Worm (Caenorhabditis elegans) whole organism, L1 larva: ENCODE results near the gene K08E7.6.

Experiments
- C34B4.2 ChIP-seq: sonication (generic microtip); optimal IDR thresholded peaks from 2 replicates; lab custom pipeline; 2017; ENCODE audit warnings: mild to moderate bottlenecking, missing genetic modification characterization, missing compliant biosample characterization
- F16B12.6 ChIP-seq: fragments of 150-350 bp; optimal IDR thresholded peaks from 2 replicates; lab custom pipeline; 2014; ENCODE audit warnings: missing biosample characterization, missing genetic modification characterization
- Y116A8C.19 ChIP-seq: sonication (generic microtip); optimal IDR thresholded peaks from 2 replicates; lab custom pipeline; 2016; ENCODE audit warnings: missing compliant biosample characterization, missing genetic modification characterization, borderline replicate concordance
- aly-2 ChIP-seq: fragments of 150-350 bp; optimal IDR thresholded peaks from 2 replicates; lab custom pipeline; 2014; ENCODE audit warnings: missing biosample characterization, missing genetic modification characterization
- ama-1 ChIP-seq: fragments of 150-350 bp; optimal IDR thresholded peaks from 2 replicates; lab custom pipeline; 2014
- blmp-1 ChIP-seq: fragments of 150-350 bp; optimal IDR thresholded peaks from 2 replicates; lab custom pipeline; 2014; ENCODE audit warnings: missing biosample characterization, missing genetic modification characterization
- ceh-82 ChIP-seq, 3 experiments: fragments of 150-350 bp in 1 of 3; sonication (generic microtip) in 2 of 3; optimal IDR thresholded peaks; 2 replicates each; lab custom pipeline; 2014 to 2017; ENCODE audit warnings: missing biosample characterization in 3 of 3, missing genetic modification characterization in 3 of 3
- ceh-90 ChIP-seq: sonication (generic microtip); optimal IDR thresholded peaks from 2 replicates; lab custom pipeline; 2016; ENCODE audit warnings: missing genetic modification characterization, missing compliant biosample characterization
- ces-1 ChIP-seq: fragments of 150-350 bp; optimal IDR thresholded peaks from 2 replicates; lab custom pipeline; 2014; ENCODE audit warnings: missing biosample characterization, missing genetic modification reagents, missing genetic modification characterization
- dpl-1 ChIP-seq, 3 experiments: fragments of 150-350 bp in 2 of 3; sonication (generic microtip) in 1 of 3; optimal IDR thresholded peaks; 2 replicates each; lab custom pipeline; 2014 to 2017; ENCODE audit warnings: missing biosample characterization in 3 of 3, missing genetic modification characterization in 3 of 3, missing genetic modification reagents in 3 of 3
- dsc-1 ChIP-seq: sonication (generic microtip); optimal IDR thresholded peaks from 2 replicates; lab custom pipeline; 2016; ENCODE audit warnings: mild to moderate bottlenecking, missing genetic modification characterization, missing compliant biosample characterization
- elt-2 ChIP-seq: sonication (generic microtip); optimal IDR thresholded peaks from 2 replicates; lab custom pipeline; 2016; ENCODE audit warnings: missing genetic modification characterization, mild to moderate bottlenecking, inconsistent platforms, missing compliant biosample characterization, missing genetic modification reagents
- fkh-4 ChIP-seq: sonication (generic microtip); optimal IDR thresholded peaks from 2 replicates; lab custom pipeline; 2016; ENCODE audit warnings: missing compliant biosample characterization, missing genetic modification characterization, borderline replicate concordance
- grh-1 ChIP-seq: fragments of 200-800 bp; sonication (Bioruptor generic); IDR thresholded peaks from 2 replicates; pipeline ENCODE4 v1.3.6; 2022; ENCODE audit warnings: missing genetic modification reagents, missing genetic modification characterization, missing compliant biosample characterization
- hlh-17 ChIP-seq: fragments of 200-800 bp; sonication (Bioruptor generic); optimal IDR thresholded peaks from 2 replicates; lab custom pipeline; 2018; ENCODE audit warnings: missing genetic modification characterization, mild to moderate bottlenecking, missing compliant biosample characterization, moderate library complexity, borderline replicate concordance
- hpl-2 ChIP-seq: fragments of 150-350 bp; optimal IDR thresholded peaks from 2 replicates; lab custom pipeline; 2014; ENCODE audit warnings: missing biosample characterization, missing genetic modification reagents, missing genetic modification characterization
- lin-13 ChIP-seq: fragments of 150-350 bp; optimal IDR thresholded peaks from 2 replicates; lab custom pipeline; 2014; ENCODE audit warnings: missing biosample characterization, missing genetic modification reagents, missing genetic modification characterization
- lin-14 ChIP-seq: fragments of 200-800 bp; sonication (Bioruptor generic); optimal IDR thresholded peaks from 2 replicates; lab custom pipeline; 2018; ENCODE audit warnings: mild to moderate bottlenecking, missing genetic modification characterization, moderate library complexity, missing compliant biosample characterization
- lin-35 ChIP-seq, 2 experiments: fragments of 150-350 bp; optimal IDR thresholded peaks; 2 replicates each; lab custom pipeline; 2014; ENCODE audit warnings: missing biosample characterization in 2 of 2, missing genetic modification characterization in 2 of 2, missing genetic modification reagents in 2 of 2
- lin-39 ChIP-seq: fragments of 150-350 bp; optimal IDR thresholded peaks from 2 replicates; lab custom pipeline; 2014; ENCODE audit warnings: missing biosample characterization, missing genetic modification reagents, missing genetic modification characterization
- mep-1 ChIP-seq: fragments of 150-350 bp; optimal IDR thresholded peaks from 2 replicates; lab custom pipeline; 2014; ENCODE audit warnings: missing biosample characterization, missing genetic modification characterization
- nhr-19 ChIP-seq: fragments of 200-800 bp; sonication (Bioruptor generic); conservative IDR thresholded peaks from 2 replicates; pipeline ENCODE4 v1.3.6; 2022; ENCODE audit warnings: missing genetic modification characterization, missing compliant biosample characterization
- nhr-20 ChIP-seq: sonication (generic microtip); optimal IDR thresholded peaks from 2 replicates; lab custom pipeline; 2016; ENCODE audit warnings: mild to moderate bottlenecking, missing genetic modification characterization, missing compliant biosample characterization
- nhr-237 ChIP-seq: fragments of 150-350 bp; optimal IDR thresholded peaks from 2 replicates; lab custom pipeline; 2014; ENCODE audit warnings: missing biosample characterization, missing genetic modification characterization
- nhr-71 ChIP-seq: sonication (generic microtip); optimal IDR thresholded peaks from 2 replicates; lab custom pipeline; 2016; ENCODE audit warnings: mild to moderate bottlenecking, missing genetic modification characterization, moderate library complexity, missing compliant biosample characterization
- nhr-77 ChIP-seq: fragments of 150-350 bp; optimal IDR thresholded peaks from 2 replicates; lab custom pipeline; 2014; ENCODE audit warnings: missing biosample characterization, missing genetic modification characterization
- nhr-84 ChIP-seq: sonication (generic microtip); optimal IDR thresholded peaks from 2 replicates; lab custom pipeline; 2017; ENCODE audit warnings: missing biosample characterization, missing genetic modification characterization
- nhr-85 ChIP-seq: sonication (generic microtip); peaks from one replicate; lab custom pipeline; 2016; ENCODE audit warnings: missing genetic modification characterization, inconsistent platforms, missing compliant biosample characterization
- nhr-90 ChIP-seq: sonication (generic microtip); optimal IDR thresholded peaks from 2 replicates; lab custom pipeline; 2016; ENCODE audit warnings: mild to moderate bottlenecking, missing genetic modification characterization, missing compliant biosample characterization; ENCODE audit not compliant: poor library complexity
- pqm-1 ChIP-seq: sonication (generic microtip); optimal IDR thresholded peaks from 3 replicates; lab custom pipeline; 2017; ENCODE audit warnings: missing biosample characterization, missing genetic modification characterization
- rnt-1 ChIP-seq: sonication (generic microtip); optimal IDR thresholded peaks from 2 replicates; lab custom pipeline; 2016; ENCODE audit warnings: mild to moderate bottlenecking, missing genetic modification characterization, moderate library complexity, missing compliant biosample characterization
- skn-1 ChIP-seq: fragments of 150-350 bp; optimal IDR thresholded peaks from 2 replicates; lab custom pipeline; 2014; ENCODE audit warnings: missing biosample characterization, missing genetic modification characterization
- sptf-1 ChIP-seq: fragments of 150-350 bp; optimal IDR thresholded peaks from 2 replicates; lab custom pipeline; 2014; ENCODE audit warnings: missing biosample characterization, missing genetic modification characterization
- sup-37 ChIP-seq: fragments of 200-800 bp; sonication (Bioruptor generic); optimal IDR thresholded peaks from 2 replicates; lab custom pipeline; 2018; ENCODE audit warnings: mild to moderate bottlenecking, missing genetic modification characterization, missing compliant biosample characterization
- unc-30 ChIP-seq: sonication (generic microtip); optimal IDR thresholded peaks from 2 replicates; lab custom pipeline; 2017; ENCODE audit warnings: missing biosample characterization, missing genetic modification characterization
- unc-62 ChIP-seq: fragments of 150-350 bp; optimal IDR thresholded peaks from 2 replicates; lab custom pipeline; 2014; ENCODE audit warnings: missing biosample characterization, missing genetic modification reagents, missing genetic modification characterization
- vab-15 ChIP-seq: sonication (generic microtip); optimal IDR thresholded peaks from 2 replicates; lab custom pipeline; 2017; ENCODE audit warnings: missing genotype, mild to moderate bottlenecking, missing genetic modification characterization, missing compliant biosample characterization
- ztf-11 ChIP-seq, 2 experiments: sonication (generic microtip); optimal IDR thresholded peaks; 2 replicates each; lab custom pipeline; 2016 to 2017; ENCODE audit warnings: missing genetic modification characterization in 2 of 2, missing biosample characterization in 1 of 2, missing compliant biosample characterization in 1 of 2

K08E7.6 gene

ce11 chrIV:12605401-12605800 lies 24.5 kb upstream of the K08E7.6 start, which contains the start of gene Y55D9A.2 (continued):
- TF ChIP-seq sup-37 (GFP tag; lab: Kevin White, UChicago) (no peak), skn-1 (tag; lab: Kevin White, UChicago) (peak; percentile 18), ceh-90 (tag; lab: Kevin White, UChicago) (peak; percentile 2), nhr-71 (tag; lab: Kevin White, UChicago) (peak; percentile 62), nhr-84 (tag; lab: Kevin White, UChicago) (no peak), lin-35 (GFP tag; optimal IDR thresholded peaks at IDR 0.05; lab: Kevin White, UChicago) (peak; percentile 37 to 47), dsc-1 (tag; lab: Kevin White, UChicago) (no peak), nhr-19 (GFP tag; lab: Robert Waterston, UW) (no peak; the same call in 1 of the 2 replicates), sptf-1 (tag; lab: Kevin White, UChicago) (no peak), mep-1 (tag; lab: Kevin White, UChicago) (peak; percentile 71), fkh-4 (tag; lab: Kevin White, UChicago) (no peak), nhr-77 (tag; lab: Kevin White, UChicago) (peak; percentile 18), unc-62 (GFP tag; lab: Kevin White, UChicago) (no peak), lin-13 (GFP tag; lab: Kevin White, UChicago) (no peak), Y116A8C.19 (no peak), ceh-82 (tag; optimal IDR thresholded peaks at IDR 0.05; lab: Kevin White, UChicago) (peak in 1 of 3 experiments; percentile 23), nhr-90 (tag; lab: Kevin White, UChicago) (peak; percentile 46), lin-14 (GFP tag; lab: Kevin White, UChicago) (peak; percentile 35), hlh-17 (GFP tag; lab: Kevin White, UChicago) (no peak), aly-2 (peak; percentile 75), rnt-1 (no peak), ama-1 (no peak), vab-15 (tag; lab: Kevin White, UChicago) (peak; percentile 53), dpl-1 (GFP tag; optimal IDR thresholded peaks at IDR 0.05; lab: Kevin White, UChicago) (peak; percentile 19 to 62 (median 27)), nhr-237 (tag; lab: Kevin White, UChicago) (no peak), nhr-20 (tag; lab: Kevin White, UChicago) (peak; percentile 17), F16B12.6 (tag; lab: Kevin White, UChicago) (peak; percentile 13)

ce11 chrIV:12600941-12601340 lies 20.0 kb upstream of the K08E7.6 start:
- TF ChIP-seq lin-39 (tag; lab: Kevin White, UChicago): no peak
- TF ChIP-seq C34B4.2 (tag; lab: Kevin White, UChicago): no peak
- peak; percentile 10 for TF ChIP-seq pqm-1 (tag; lab: Kevin White, UChicago)
- no peak for TF ChIP-seq dpl-1 (GFP tag; optimal IDR thresholded peaks at IDR 0.05; lab: Kevin White, UChicago)
- peak; percentile 7 for TF ChIP-seq nhr-20 (tag; lab: Kevin White, UChicago)
- peak; percentile 55 for TF ChIP-seq elt-2 (tag; lab: Kevin White, UChicago)
- TF ChIP-seq nhr-85 (tag; lab: Kevin White, UChicago): no peak
- TF ChIP-seq nhr-84 (tag; lab: Kevin White, UChicago): no peak
- TF ChIP-seq unc-30 (tag; lab: Kevin White, UChicago): no peak
- no peak for TF ChIP-seq blmp-1 (tag; lab: Kevin White, UChicago)
- peak in 1 of 2 experiments; percentile 24 for TF ChIP-seq lin-35 (GFP tag; optimal IDR thresholded peaks at IDR 0.05; lab: Kevin White, UChicago)
- no peak for TF ChIP-seq grh-1 (GFP tag; lab: Robert Waterston, UW)
- TF ChIP-seq ces-1 (GFP tag; lab: Kevin White, UChicago): no peak
- no peak for TF ChIP-seq hpl-2

ce11 chrIV:12599158-12599557 lies 18.2 kb upstream of the K08E7.6 start, which contains the start of gene pgp-1:
pgp-1 (minus strand) TSS chrIV:12599169.
- TF ChIP-seq lin-35 (GFP tag; optimal IDR thresholded peaks at IDR 0.05; lab: Kevin White, UChicago): peak in 1 of 2 experiments; percentile 27
- TF ChIP-seq skn-1 (tag; lab: Kevin White, UChicago): no peak
- peak; percentile 13 for TF ChIP-seq lin-14 (GFP tag; lab: Kevin White, UChicago)
- TF ChIP-seq elt-2 (tag; lab: Kevin White, UChicago): peak; percentile 90
- no peak for TF ChIP-seq ztf-11 (tag; optimal IDR thresholded peaks at IDR 0.05; lab: Kevin White, UChicago)
- TF ChIP-seq nhr-20 (tag; lab: Kevin White, UChicago): peak; percentile 20
- TF ChIP-seq pqm-1 (tag; lab: Kevin White, UChicago): peak; percentile 88
